Fruit fly (Drosophila melanogaster) whole organism, embryonic: ENCODE data around the gene CG12171.

Source experiments
- B-H1 ChIP-seq: fragments of 200-800 bp; sonication (Bioruptor generic); IDR thresholded peaks from 3 replicates; pipeline ENCODE4 v1.3.6; 2022; ENCODE audit warnings: missing biosample characterization, missing genetic modification characterization
- BtbVII ChIP-seq: fragments of 200-800 bp; sonication (Bioruptor generic); optimal IDR thresholded peaks from 3 replicates; lab custom pipeline; 2017; ENCODE audit warnings: missing biosample characterization, mild to moderate bottlenecking, missing genetic modification characterization
- CG10366 ChIP-seq: fragments of 200-800 bp; sonication (Bioruptor generic); IDR thresholded peaks from 2 replicates; pipeline ENCODE4 v1.3.6; 2022; ENCODE audit warnings: missing biosample characterization, missing genetic modification characterization
- CG10462 ChIP-seq: fragments of 200-800 bp; sonication (Bioruptor generic); optimal IDR thresholded peaks from 2 replicates; lab custom pipeline; 2016; ENCODE audit warnings: missing biosample characterization, missing genetic modification characterization
- CG12942 ChIP-seq: fragments of 200-800 bp; sonication (Bioruptor generic); optimal IDR thresholded peaks from 3 replicates; lab custom pipeline; 2016; ENCODE audit warnings: missing biosample characterization, missing genetic modification characterization
- CG13296 ChIP-seq: fragments of 200-800 bp; sonication (Bioruptor generic); optimal IDR thresholded peaks from 3 replicates; lab custom pipeline; 2018; ENCODE audit warnings: missing biosample characterization, mild to moderate bottlenecking, missing genetic modification characterization
- CG15514 ChIP-seq: fragments of 200-800 bp; sonication (Bioruptor generic); optimal IDR thresholded peaks from 3 replicates; lab custom pipeline; 2017; ENCODE audit warnings: missing biosample characterization, missing genetic modification characterization, mild to moderate bottlenecking, moderate library complexity, missing genetic modification reagents
- CG17612 ChIP-seq: fragments of 200-800 bp; sonication (Bioruptor generic); IDR thresholded peaks from 2 replicates; pipeline ENCODE4 v1.3.6; 2022; ENCODE audit warnings: missing biosample characterization, missing genetic modification characterization
- CG1832 ChIP-seq: fragments of 200-800 bp; sonication (Bioruptor generic); optimal IDR thresholded peaks from 2 replicates; lab custom pipeline; 2017; ENCODE audit warnings: missing biosample characterization, mild to moderate bottlenecking, missing genetic modification characterization, inconsistent platforms
- CG18619 ChIP-seq: fragments of 200-800 bp; sonication (Bioruptor generic); optimal IDR thresholded peaks from 3 replicates; lab custom pipeline; 2017; ENCODE audit warnings: missing biosample characterization, mild to moderate bottlenecking, missing genetic modification characterization
- CG2202 ChIP-seq: fragments of 200-800 bp; sonication (Bioruptor generic); optimal IDR thresholded peaks from 2 replicates; lab custom pipeline; 2018; ENCODE audit warnings: missing biosample characterization, mild to moderate bottlenecking, missing genetic modification characterization
- CG30431 ChIP-seq: fragments of 200-800 bp; sonication (Bioruptor generic); optimal IDR thresholded peaks from 2 replicates; lab custom pipeline; 2017; ENCODE audit warnings: missing biosample characterization, missing genetic modification characterization
- CG31224 ChIP-seq: fragments of 200-800 bp; sonication (Bioruptor generic); IDR thresholded peaks from 2 replicates; pipeline ENCODE4 v1.3.6; 2022; ENCODE audit warnings: missing biosample characterization, missing genetic modification characterization
- CG32532 ChIP-seq: fragments of 200-800 bp; sonication (Bioruptor generic); IDR thresholded peaks from 2 replicates; pipeline ENCODE4 v1.3.6; 2022; ENCODE audit warnings: missing biosample characterization, missing genetic modification characterization
- CG3407 ChIP-seq: fragments of 200-800 bp; sonication (Bioruptor generic); optimal IDR thresholded peaks from 2 replicates; lab custom pipeline; 2018; ENCODE audit warnings: missing biosample characterization, mild to moderate bottlenecking, missing genetic modification characterization
- CG34376 ChIP-seq: fragments of 200-800 bp; sonication (Bioruptor generic); optimal IDR thresholded peaks from 2 replicates; lab custom pipeline; 2018; ENCODE audit warnings: missing biosample characterization, mild to moderate bottlenecking, missing genetic modification characterization
- CG4328 ChIP-seq: fragments of 200-800 bp; sonication (Bioruptor generic); optimal IDR thresholded peaks from 3 replicates; lab custom pipeline; 2017; ENCODE audit warnings: missing biosample characterization, missing genetic modification reagents, missing genetic modification characterization
- CG4820 ChIP-seq: fragments of 200-800 bp; sonication (Bioruptor generic); optimal IDR thresholded peaks from 3 replicates; lab custom pipeline; 2016; ENCODE audit warnings: missing biosample characterization, missing genetic modification characterization
- CG6272 ChIP-seq: fragments of 200-800 bp; sonication (Bioruptor generic); IDR thresholded peaks from 2 replicates; pipeline ENCODE4 v1.3.6; 2022; ENCODE audit warnings: missing biosample characterization, missing genetic modification characterization
- CG7928 ChIP-seq: fragments of 200-800 bp; sonication (Bioruptor generic); optimal IDR thresholded peaks from 2 replicates; lab custom pipeline; 2017; ENCODE audit warnings: missing biosample characterization, mild to moderate bottlenecking, missing genetic modification characterization
- CG8359 ChIP-seq: fragments of 200-800 bp; sonication (Bioruptor generic); optimal IDR thresholded peaks from 2 replicates; lab custom pipeline; 2017; ENCODE audit warnings: missing biosample characterization, mild to moderate bottlenecking, missing genetic modification characterization, borderline replicate concordance
- Camta ChIP-seq: fragments of 200-800 bp; sonication (Bioruptor generic); optimal IDR thresholded peaks from 2 replicates; lab custom pipeline; 2016; ENCODE audit warnings: missing biosample characterization, missing genetic modification characterization
- D ChIP-seq, 2 experiments: fragments of 200-800 bp in 1 of 2; fragments of >200 bp in 1 of 2; sonication (Bioruptor generic) in 1 of 2; optimal IDR thresholded peaks; 2 replicates in 1 of 2; 3 replicates in 1 of 2; lab custom pipeline; 2017; ENCODE audit warnings: mild to moderate bottlenecking in 1 of 2, missing biosample characterization in 1 of 2, missing genetic modification characterization in 1 of 2, missing genetic modification reagents in 1 of 2
- Dbx ChIP-seq: fragments of 200-800 bp; sonication (Bioruptor generic); IDR thresholded peaks from 3 replicates; pipeline ENCODE4 v1.3.6; 2022; ENCODE audit warnings: missing biosample characterization, missing genetic modification characterization
- Doc2 ChIP-seq: fragments of 200-800 bp; sonication (Bioruptor generic); IDR thresholded peaks from 2 replicates; pipeline ENCODE4 v1.3.6; 2022; ENCODE audit warnings: missing biosample characterization, missing genetic modification characterization
- ERR ChIP-seq: fragments of 200-800 bp; sonication (Bioruptor generic); optimal IDR thresholded peaks from 2 replicates; lab custom pipeline; 2016; ENCODE audit warnings: missing biosample characterization, missing genetic modification characterization
- NK7.1 ChIP-seq: fragments of 200-800 bp; sonication (Bioruptor generic); optimal IDR thresholded peaks from 3 replicates; lab custom pipeline; 2016; ENCODE audit warnings: missing biosample characterization, missing genetic modification characterization
- Sox100B ChIP-seq: fragments of 200-800 bp; sonication (Bioruptor generic); optimal IDR thresholded peaks from 3 replicates; lab custom pipeline; 2018; ENCODE audit warnings: missing biosample characterization, mild to moderate bottlenecking, missing genetic modification characterization
- abd-A ChIP-seq: fragments of 200-800 bp; sonication (Bioruptor generic); optimal IDR thresholded peaks from 3 replicates; lab custom pipeline; 2019; ENCODE audit warnings: missing biosample characterization, mild to moderate bottlenecking, missing genetic modification characterization, moderate library complexity
- ac ChIP-seq: fragments of 200-800 bp; sonication (Bioruptor generic); optimal IDR thresholded peaks from 3 replicates; lab custom pipeline; 2017; ENCODE audit warnings: missing biosample characterization, mild to moderate bottlenecking, missing genetic modification characterization
- amos ChIP-seq: fragments of 200-800 bp; sonication (Bioruptor generic); IDR thresholded peaks from 2 replicates; pipeline ENCODE4 v1.3.6; 2022; ENCODE audit warnings: missing biosample characterization, missing genetic modification characterization; ENCODE audit not compliant: partially characterized antibody
- bab2 ChIP-seq: fragments of 200-800 bp; sonication (Bioruptor generic); optimal IDR thresholded peaks from 2 replicates; lab custom pipeline; 2016; ENCODE audit warnings: missing biosample characterization, missing genetic modification characterization
- btn ChIP-seq: fragments of 200-800 bp; sonication (Bioruptor generic); optimal IDR thresholded peaks from 2 replicates; lab custom pipeline; 2016; ENCODE audit warnings: missing biosample characterization, missing genetic modification characterization
- cato ChIP-seq: fragments of 200-800 bp; sonication (Bioruptor generic); optimal IDR thresholded peaks from 2 replicates; lab custom pipeline; 2016; ENCODE audit warnings: missing biosample characterization, missing genetic modification characterization, borderline replicate concordance
- chif ChIP-seq, 2 experiments: fragments of 200-800 bp; sonication (Bioruptor generic); optimal IDR thresholded peaks; 3 replicates each; lab custom pipeline; 2016; ENCODE audit warnings: missing biosample characterization in 2 of 2, missing genetic modification characterization in 2 of 2
- dimm ChIP-seq: fragments of 200-800 bp; sonication (Bioruptor generic); IDR thresholded peaks from 2 replicates; pipeline ENCODE4 v1.3.6; 2022; ENCODE audit warnings: missing biosample characterization, missing genetic modification characterization
- dmrt11E ChIP-seq: fragments of 200-800 bp; sonication (Bioruptor generic); optimal IDR thresholded peaks from 3 replicates; lab custom pipeline; 2018; ENCODE audit warnings: missing biosample characterization, mild to moderate bottlenecking, missing genetic modification characterization, moderate library complexity
- gro ChIP-seq: fragments of 200-800 bp; sonication (Bioruptor generic); optimal IDR thresholded peaks from 2 replicates; lab custom pipeline; 2016; ENCODE audit warnings: missing biosample characterization, missing genetic modification characterization
- hbn ChIP-seq: fragments of 200-800 bp; sonication (Bioruptor generic); IDR thresholded peaks from 2 replicates; pipeline ENCODE4 v1.3.6; 2022; ENCODE audit warnings: missing biosample characterization, missing genetic modification characterization; ENCODE audit not compliant: partially characterized antibody
- hth ChIP-seq: fragments of >200 bp; optimal IDR thresholded peaks from 2 replicates; lab custom pipeline; 2017; ENCODE audit warnings: inconsistent platforms
- nau ChIP-seq: fragments of 200-800 bp; sonication (Bioruptor generic); optimal IDR thresholded peaks from 3 replicates; lab custom pipeline; 2017; ENCODE audit warnings: missing biosample characterization, mild to moderate bottlenecking, missing genetic modification characterization, missing genetic modification reagents
- nerfin-1 ChIP-seq: fragments of 200-800 bp; sonication (Bioruptor generic); optimal IDR thresholded peaks from 3 replicates; lab custom pipeline; 2019; ENCODE audit warnings: missing biosample characterization, mild to moderate bottlenecking, missing genetic modification characterization, moderate library complexity
- otp ChIP-seq: fragments of 200-800 bp; sonication (Bioruptor generic); IDR thresholded peaks from 3 replicates; pipeline ENCODE4, ENCODE4 v1.3.6; 2022; ENCODE audit warnings: missing biosample characterization, missing genetic modification characterization
- phol ChIP-seq: fragments of 200-800 bp; sonication (Bioruptor generic); optimal IDR thresholded peaks from 3 replicates; lab custom pipeline; 2018; ENCODE audit warnings: missing biosample characterization, mild to moderate bottlenecking, missing genetic modification characterization, moderate library complexity
- run ChIP-seq: fragments of 200-800 bp; sonication (Bioruptor generic); optimal IDR thresholded peaks from 3 replicates; lab custom pipeline; 2018; ENCODE audit warnings: missing biosample characterization, mild to moderate bottlenecking, missing genetic modification characterization
- sima ChIP-seq: fragments of 200-800 bp; sonication (Bioruptor generic); optimal IDR thresholded peaks from 2 replicates; lab custom pipeline; 2016; ENCODE audit warnings: missing biosample characterization, missing genetic modification characterization
- ssp ChIP-seq: fragments of 200-800 bp; sonication (Bioruptor generic); IDR thresholded peaks from 2 replicates; pipeline ENCODE4 v1.3.6; 2022; ENCODE audit warnings: missing biosample characterization, missing genetic modification characterization
- tap ChIP-seq: fragments of 200-800 bp; optimal IDR thresholded peaks from 3 replicates; lab custom pipeline; 2019; ENCODE audit warnings: missing biosample characterization, mild to moderate bottlenecking, missing genetic modification characterization, moderate library complexity
- toy ChIP-seq: fragments of 200-800 bp; sonication (Bioruptor generic); IDR thresholded peaks from 2 replicates; pipeline ENCODE4 v1.3.6; 2022; ENCODE audit warnings: missing biosample characterization, missing genetic modification characterization
- zfh2 ChIP-seq: fragments of 200-800 bp; sonication (Bioruptor generic); optimal IDR thresholded peaks from 2 replicates; lab custom pipeline; 2016; ENCODE audit warnings: missing biosample characterization, missing genetic modification characterization

Gene CG12171

dm6 chr3R:5622985-5623630 lies 10.3 kb upstream of the CG12171 start (continued):
- TF ChIP-seq CG6272 (GFP tag; lab: Robert Waterston, UW) (no peak), CG13296 (GFP tag; lab: Kevin White, UChicago) (peak; percentile 84), CG10462 (GFP tag; lab: Kevin White, UChicago) (peak; percentile 64), Sox100B (GFP tag; lab: Kevin White, UChicago) (peak; percentile 81), CG1832 (GFP tag; lab: Kevin White, UChicago) (no peak), Camta (GFP tag; lab: Kevin White, UChicago) (peak; percentile 79), BtbVII (GFP tag; lab: Kevin White, UChicago) (peak; percentile 82), CG17612 (no peak), tap (tag; lab: Kevin White, UChicago) (peak; percentile 72), NK7.1 (GFP tag; lab: Kevin White, UChicago) (peak; percentile 75), toy (GFP tag; lab: Robert Waterston, UW) (no peak), CG32532 (GFP tag; lab: Robert Waterston, UW) (no peak), CG4328 (GFP tag; lab: Kevin White, UChicago) (peak; percentile 89), CG30431 (GFP tag; lab: Kevin White, UChicago) (no peak), run (tag; lab: Kevin White, UChicago) (peak; percentile 50), nerfin-1 (tag; lab: Kevin White, UChicago) (peak; percentile 87), ac (peak; percentile 88), nau (peak; percentile 83), CG2202 (tag; lab: Kevin White, UChicago) (peak; percentile 85), CG34376 (GFP tag; lab: Kevin White, UChicago) (peak; percentile 86), btn (GFP tag; lab: Kevin White, UChicago) (peak; percentile 62), hth (lab: Kevin White, UChicago) (no peak), Dbx (GFP tag; lab: Robert Waterston, UW) (no peak), phol (peak; percentile 57), dimm (GFP tag; lab: Robert Waterston, UW) (no peak), Doc2 (no peak), ERR (GFP tag; lab: Kevin White, UChicago) (peak; percentile 68), hbn (no peak), otp (no peak), ssp (GFP tag; lab: Robert Waterston, UW) (no peak), CG31224 (GFP tag; lab: Robert Waterston, UW) (no peak), CG15514 (peak; percentile 77), amos (no peak), bab2 (GFP tag; lab: Kevin White, UChicago) (peak; percentile 87), CG7928 (GFP tag; lab: Kevin White, UChicago) (no peak), CG3407 (peak; percentile 91), CG18619 (GFP tag; lab: Kevin White, UChicago) (peak; percentile 76), zfh2 (no peak), CG12942 (peak; percentile 81), B-H1 (no peak), dmrt11E (tag; lab: Kevin White, UChicago) (peak; percentile 64), cato (peak; percentile 54), sima (GFP tag; lab: Kevin White, UChicago) (peak; percentile 53), D (optimal IDR thresholded peaks at IDR 0.05; lab: Kevin White, UChicago) (no peak), D (GFP tag; optimal IDR thresholded peaks at IDR 0.05; lab: Kevin White, UChicago) (peak; percentile 85), abd-A (tag; lab: Kevin White, UChicago) (peak; percentile 95), CG8359 (GFP tag; lab: Kevin White, UChicago) (peak; percentile 65), CG4820 (GFP tag; lab: Kevin White, UChicago) (peak; percentile 37), chif (GFP tag; optimal IDR thresholded peaks at IDR 0.05; lab: Kevin White, UChicago) (peak; percentile 64 to 67), CG10366 (GFP tag; lab: Robert Waterston, UW) (no peak), gro (GFP tag; lab: Kevin White, UChicago) (peak; percentile 83)
